Worm (Caenorhabditis elegans) whole organism, L4 larva: Measurements from ENCODE around the gene cst-1.
"Not testable (repeated sequence)": the region's sequence is repeated elsewhere in the genome, so short reads cannot be mapped to it uniquely, and the experiment has no call there.

Experiments
- Y105C5A.15 ChIP-seq: fragments of 200-800 bp; sonication (Bioruptor generic); IDR thresholded peaks from 2 replicates; pipeline ENCODE4 v1.3.6; 2022; ENCODE audit warnings: missing genetic modification characterization, missing compliant biosample characterization
- Y48G9A.11 ChIP-seq: fragments of 200-800 bp; sonication (Bioruptor generic); IDR thresholded peaks from 2 replicates; pipeline ENCODE4 v1.3.6; 2022; ENCODE audit warnings: missing genetic modification reagents, missing genetic modification characterization, missing compliant biosample characterization
- aha-1 ChIP-seq: fragments of 150-350 bp; peaks from one replicate; lab custom pipeline; 2014; ENCODE audit warnings: missing biosample characterization, missing genetic modification characterization
- ceh-62 ChIP-seq: sonication (generic microtip); optimal IDR thresholded peaks from 2 replicates; lab custom pipeline; 2017; ENCODE audit warnings: missing biosample characterization, missing genetic modification characterization
- ceh-82 ChIP-seq: sonication (generic microtip); optimal IDR thresholded peaks from 2 replicates; lab custom pipeline; 2017; ENCODE audit warnings: missing biosample characterization, missing genetic modification characterization
- ces-1 ChIP-seq: fragments of 150-350 bp; sonication (generic microtip); optimal IDR thresholded peaks from 4 replicates; lab custom pipeline; 2014; ENCODE audit warnings: missing biosample characterization, missing genetic modification reagents, missing genetic modification characterization
- ctbp-1 ChIP-seq: fragments of 200-800 bp; sonication (Bioruptor generic); IDR thresholded peaks from 2 replicates; pipeline ENCODE4 v1.3.6; 2022; ENCODE audit warnings: missing genetic modification reagents, missing genetic modification characterization, missing compliant biosample characterization
- daf-12 ChIP-seq: fragments of 150-350 bp; optimal IDR thresholded peaks from 2 replicates; lab custom pipeline; 2014; ENCODE audit warnings: missing biosample characterization, missing genetic modification reagents, missing genetic modification characterization
- daf-19 ChIP-seq: fragments of 200-800 bp; sonication (Bioruptor generic); conservative IDR thresholded peaks from 2 replicates; pipeline ENCODE4 v1.3.6; 2022; ENCODE audit warnings: missing genetic modification characterization, missing compliant biosample characterization
- fkh-10 ChIP-seq: fragments of 150-350 bp; optimal IDR thresholded peaks from 2 replicates; lab custom pipeline; 2014; ENCODE audit warnings: missing biosample characterization, missing genetic modification reagents, missing genetic modification characterization
- fos-1 ChIP-seq: fragments of 150-350 bp; optimal IDR thresholded peaks from 2 replicates; lab custom pipeline; 2014; ENCODE audit warnings: missing biosample characterization, missing genetic modification characterization
- gei-8 ChIP-seq: fragments of 200-800 bp; sonication (Bioruptor generic); optimal IDR thresholded peaks from 2 replicates; lab custom pipeline; 2018; ENCODE audit warnings: mild to moderate bottlenecking, missing genetic modification characterization, missing compliant biosample characterization
- lim-7 ChIP-seq: fragments of 200-800 bp; sonication (Bioruptor generic); IDR thresholded peaks from 2 replicates; pipeline ENCODE4 v1.3.6; 2022; ENCODE audit warnings: missing genetic modification characterization, missing compliant biosample characterization
- lin-1 ChIP-seq: fragments of 200-800 bp; sonication (Bioruptor generic); IDR thresholded peaks from 2 replicates; pipeline ENCODE4 v1.3.6; 2022; ENCODE audit warnings: missing genetic modification reagents, missing genetic modification characterization, missing compliant biosample characterization
- lin-15B ChIP-seq: fragments of 150-350 bp; sonication (generic microtip); optimal IDR thresholded peaks from 3 replicates; lab custom pipeline; 2014; ENCODE audit warnings: missing biosample characterization, missing genetic modification characterization
- lin-38 ChIP-seq: fragments of 200-800 bp; sonication (Bioruptor generic); IDR thresholded peaks from 2 replicates; pipeline ENCODE4 v1.3.6; 2022; ENCODE audit warnings: missing genetic modification reagents, missing genetic modification characterization, missing compliant biosample characterization
- lsy-2 ChIP-seq, 2 experiments: fragments of 150-350 bp in 1 of 2; sonication (generic microtip) in 1 of 2; optimal IDR thresholded peaks; 2 replicates each; lab custom pipeline; 2014 to 2017; ENCODE audit warnings: missing biosample characterization in 2 of 2, missing genetic modification characterization in 2 of 2
- madf-5 ChIP-seq, 2 experiments: fragments of 200-800 bp; sonication (Bioruptor generic); IDR thresholded peaks; 2 replicates each; pipeline ENCODE4 v1.3.6; 2022; ENCODE audit warnings: missing compliant biosample characterization in 2 of 2, missing genetic modification characterization in 2 of 2
- nhr-11 ChIP-seq: fragments of 150-350 bp; optimal IDR thresholded peaks from 2 replicates; lab custom pipeline; 2014; ENCODE audit warnings: missing biosample characterization, missing genetic modification characterization
- nhr-25 ChIP-seq: sonication (generic microtip); optimal IDR thresholded peaks from 2 replicates; lab custom pipeline; 2017; ENCODE audit warnings: missing genetic modification characterization, mild to moderate bottlenecking, missing compliant biosample characterization, antibody characterized with exemption, moderate library complexity, borderline replicate concordance; ENCODE audit not compliant: insufficient read depth
- nhr-28 ChIP-seq: fragments of 150-350 bp; optimal IDR thresholded peaks from 2 replicates; lab custom pipeline; 2014; ENCODE audit warnings: missing biosample characterization, missing genetic modification characterization
- nhr-48 ChIP-seq: sonication (generic microtip); optimal IDR thresholded peaks from 2 replicates; lab custom pipeline; 2016; ENCODE audit warnings: mild to moderate bottlenecking, missing genetic modification characterization, missing compliant biosample characterization
- nhr-6 ChIP-seq: fragments of 150-350 bp; optimal IDR thresholded peaks from 2 replicates; lab custom pipeline; 2014; ENCODE audit warnings: missing biosample characterization, missing genetic modification characterization
- pqm-1 ChIP-seq: sonication (generic microtip); optimal IDR thresholded peaks from 2 replicates; lab custom pipeline; 2017; ENCODE audit warnings: missing biosample characterization, missing genetic modification characterization
- rbr-2 ChIP-seq: sonication (generic microtip); optimal IDR thresholded peaks from 2 replicates; lab custom pipeline; 2016; ENCODE audit warnings: missing genotype, missing genetic modification characterization, missing compliant biosample characterization
- tra-1 ChIP-seq: fragments of 200-800 bp; sonication (Bioruptor generic); IDR thresholded peaks from 2 replicates; pipeline ENCODE4 v1.3.6; 2022; ENCODE audit warnings: missing genetic modification reagents, missing genetic modification characterization, missing compliant biosample characterization
- unc-62 ChIP-seq, 3 experiments: fragments of 150-350 bp in 1 of 3; sonication (generic microtip); optimal IDR thresholded peaks in 2 of 3; peaks in 1 of 3; 1 replicate in 1 of 3; 2 replicates in 2 of 3; lab custom pipeline; 2014 to 2017; ENCODE audit warnings: missing biosample characterization in 3 of 3, missing genetic modification characterization in 3 of 3, missing genetic modification reagents in 3 of 3, missing genotype in 1 of 3
- vab-7 ChIP-seq: fragments of 200-800 bp; sonication (Bioruptor generic); IDR thresholded peaks from 2 replicates; pipeline ENCODE4 v1.3.6; 2022; ENCODE audit warnings: missing genetic modification reagents, missing genetic modification characterization, missing compliant biosample characterization
- ztf-7 ChIP-seq: fragments of 150-350 bp; optimal IDR thresholded peaks from 2 replicates; lab custom pipeline; 2014; ENCODE audit warnings: missing biosample characterization, missing genetic modification characterization

Gene cst-1

ce11 chrX:4311668-4312067 lies 27.8 kb upstream of the cst-1 start, which contains the start of gene C52B9.8:
Gene C52B9.8 (minus strand): TSS chrX:4311768.
- no peak for TF ChIP-seq nhr-25 (tag; lab: Kevin White, UChicago)
- no peak for TF ChIP-seq madf-5 (GFP tag; IDR thresholded peaks at IDR 0.05; lab: Robert Waterston, UW)

- no peak for TF ChIP-seq fos-1 (tag; lab: Kevin White, UChicago)
- TF ChIP-seq ctbp-1 (GFP tag; lab: Robert Waterston, UW): peak; percentile 65
- peak; percentile 83 for TF ChIP-seq ces-1 (GFP tag; lab: Kevin White, UChicago)
- no peak for TF ChIP-seq rbr-2 (tag; lab: Kevin White, UChicago)
- no peak for TF ChIP-seq pqm-1
- no peak for TF ChIP-seq lin-38 (GFP tag; lab: Robert Waterston, UW)
- TF ChIP-seq ceh-82 (tag; lab: Kevin White, UChicago): no peak
- TF ChIP-seq nhr-48 (tag; lab: Kevin White, UChicago): no peak
- TF ChIP-seq Y105C5A.15 (GFP tag; lab: Robert Waterston, UW): no peak
- TF ChIP-seq lsy-2 (tag; optimal IDR thresholded peaks at IDR 0.05; lab: Kevin White, UChicago): no peak
- TF ChIP-seq nhr-28 (tag; lab: Kevin White, UChicago): no peak
- TF ChIP-seq gei-8 (GFP tag; lab: Kevin White, UChicago): no peak
- TF ChIP-seq daf-19: no peak
- peak; percentile 90 for TF ChIP-seq fkh-10 (GFP tag; lab: Kevin White, UChicago)
Observed at ce11 chrX:4314939-4315338, 24.5 kb upstream of the cst-1 start.

- no peak for TF ChIP-seq vab-7
- TF ChIP-seq ces-1 (GFP tag; lab: Kevin White, UChicago): peak; percentile 31
- TF ChIP-seq fkh-10 (GFP tag; lab: Kevin White, UChicago): peak; percentile 82
- TF ChIP-seq, all 104 proteins: peak for 2
Observed at ce11 chrX:4317095-4317494, 22.3 kb upstream of the cst-1 start.

DNA sequence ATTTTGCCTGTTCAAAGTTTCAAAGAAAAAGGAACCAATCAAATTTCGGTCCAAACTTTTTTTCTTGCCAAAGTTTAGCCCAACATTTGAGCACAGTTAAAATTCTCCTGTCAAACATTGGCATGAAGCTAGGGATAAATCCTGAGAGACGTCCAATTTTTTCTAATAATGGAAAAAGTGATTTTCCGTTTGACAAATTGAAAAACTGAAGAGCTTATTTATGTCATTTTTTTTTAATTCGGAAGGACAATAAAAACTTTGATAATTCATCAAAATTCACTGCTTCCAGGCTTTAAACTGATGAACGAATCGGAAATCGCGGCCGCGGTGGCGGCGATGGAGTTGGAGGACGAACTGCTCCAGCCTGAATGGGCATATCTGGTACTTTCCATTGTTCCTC lies 18.9 kb upstream of the cst-1 start, which contains the start of gene dop-6:
Gene dop-6 (plus strand): TSS at position 301 of the 400 bp plus-strand sequence.
- TF ChIP-seq nhr-6 (no peak), Y48G9A.11 (GFP tag; lab: Robert Waterston, UW) (no peak), rbr-2 (tag; lab: Kevin White, UChicago) (no peak), lin-38 (GFP tag; lab: Robert Waterston, UW) (no peak), daf-12 (tag; lab: Kevin White, UChicago) (no peak), ztf-7 (no peak), ceh-62 (tag; lab: Kevin White, UChicago) (no peak)

DNA sequence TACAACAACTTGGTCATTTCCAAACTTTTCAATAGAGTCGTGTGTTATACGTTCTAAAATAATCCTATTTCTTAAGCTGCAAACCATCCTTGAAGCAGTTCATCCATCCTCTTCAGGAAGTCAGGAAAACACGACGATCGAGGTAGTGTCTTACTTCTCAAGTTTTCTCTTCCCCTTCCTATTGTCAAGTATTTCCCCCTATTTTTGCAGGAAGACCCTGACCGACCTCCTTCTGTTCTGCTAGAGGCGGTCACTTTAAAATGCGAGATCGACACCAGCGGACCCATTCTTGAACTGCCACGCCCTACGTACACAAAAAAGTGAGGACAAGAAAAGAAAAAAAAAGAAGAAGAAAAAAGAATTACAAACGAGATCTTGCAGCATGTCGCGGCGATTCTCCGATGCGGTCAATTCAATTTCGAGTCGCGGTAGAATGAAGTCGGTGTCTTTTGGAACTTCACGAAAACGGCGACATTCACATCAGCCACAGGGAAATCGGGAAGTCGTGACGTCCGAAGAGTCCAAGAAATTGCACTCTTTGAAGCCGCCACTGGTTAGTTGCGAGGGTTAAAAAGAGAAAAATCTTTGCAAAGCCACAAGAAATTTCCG lies 16.5 kb upstream of the cst-1 start:
- TF ChIP-seq unc-62 (GFP tag; optimal IDR thresholded peaks at IDR 0.05 in 1 of 2; lab: Kevin White, UChicago) (peak in 1 of 2 experiments; percentile 78), unc-62 (tag; optimal IDR thresholded peaks at IDR 0.05; lab: Kevin White, UChicago) (no peak), lin-15B (no peak), aha-1 (peak; percentile 17), fkh-10 (GFP tag; lab: Kevin White, UChicago) (peak; percentile 51)

ce11 chrX:4328816-4329215 lies 10.6 kb upstream of the cst-1 start, which contains the start of gene C24A8.5:
Gene C24A8.5 (minus strand): TSS chrX:4328916.
- TF ChIP-seq rbr-2 (tag; lab: Kevin White, UChicago): no peak
- no peak for TF ChIP-seq lin-1 (GFP tag; lab: Robert Waterston, UW)
- TF ChIP-seq tra-1 (GFP tag; lab: Robert Waterston, UW): no peak

DNA sequence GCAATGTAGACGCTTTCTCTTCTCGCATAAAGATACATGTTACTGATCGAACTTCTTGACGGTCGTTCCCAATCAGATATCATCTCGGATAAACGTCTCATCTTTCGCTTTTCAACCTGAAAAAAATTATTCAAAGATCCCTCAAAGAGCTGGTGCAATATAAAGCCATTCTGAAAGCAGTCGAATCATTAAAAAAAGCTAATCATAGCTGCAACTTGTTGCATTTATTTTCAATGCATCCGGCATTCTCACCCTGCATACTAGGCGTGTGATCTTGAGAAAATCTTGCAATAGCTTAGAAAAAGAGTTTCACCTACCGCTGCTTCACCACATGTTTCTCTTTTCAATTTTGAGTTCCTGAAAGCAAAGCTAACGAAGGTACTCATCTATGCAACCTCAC lies 7.1 kb upstream of the cst-1 start, which contains the start of gene C24A8.6:
Gene C24A8.6 (minus strand): TSS at position 101 of the 400 bp plus-strand sequence.
- TF ChIP-seq nhr-11 (tag; lab: Kevin White, UChicago); lim-7 (GFP tag; lab: Robert Waterston, UW); ztf-7: not testable (repeated sequence)
- TF ChIP-seq, all 104 proteins: peak for 0; not testable (repeated sequence) for 104
